Worm (Caenorhabditis elegans) whole organism, L2 larva: ENCODE results near the gene ddx-23.

ENCODE experiments used
- nhr-11 ChIP-seq: fragments of 150-350 bp; optimal IDR thresholded peaks from 2 replicates; lab custom pipeline; 2014; ENCODE audit warnings: missing biosample characterization, missing genetic modification characterization
- nhr-77 ChIP-seq: fragments of 150-350 bp; optimal IDR thresholded peaks from 2 replicates; lab custom pipeline; 2014; ENCODE audit warnings: missing biosample characterization, missing genetic modification characterization

DNA sequence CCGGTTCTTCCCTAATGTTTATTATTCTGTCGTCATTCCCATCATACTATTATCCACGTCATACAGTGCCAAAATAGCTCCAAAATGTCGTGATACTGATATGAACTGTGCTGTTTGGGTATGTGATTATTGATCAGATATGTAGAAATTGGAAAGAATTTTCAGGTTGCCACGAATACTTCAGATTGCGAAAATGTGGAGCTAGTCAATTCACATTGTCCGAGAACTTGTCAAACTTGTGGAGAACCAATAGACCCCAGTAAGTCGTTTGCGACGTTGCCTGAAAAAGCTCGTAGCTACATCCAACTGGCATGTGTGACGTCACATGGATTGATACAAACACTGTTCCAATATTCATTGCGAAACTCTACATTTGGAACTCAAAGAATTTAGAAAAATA is 31.4 kb upstream of the ddx-23 start:
- TF ChIP-seq nhr-77 (tag; lab: Kevin White, UChicago) = no peak
- TF ChIP-seq nhr-11 = no peak
